Fruit fly (Drosophila melanogaster) whole organism, embryonic: ENCODE measurements around the gene Zip88E.
A peak's percentile ranks its signal among the peaks of the same experiment; 100 is the strongest.

Experiments used
- Blimp-1 ChIP-seq: fragments of 200-800 bp; sonication (Bioruptor generic); optimal IDR thresholded peaks from 3 replicates; lab custom pipeline; 2018; ENCODE audit warnings: missing biosample characterization, missing genetic modification characterization, mild to moderate bottlenecking, moderate library complexity, missing genetic modification reagents
- CG10147 ChIP-seq: fragments of 200-800 bp; sonication (Bioruptor generic); optimal IDR thresholded peaks from 2 replicates; lab custom pipeline; 2019; ENCODE audit warnings: missing biosample characterization, mild to moderate bottlenecking, missing genetic modification characterization, moderate library complexity
- CG10209 ChIP-seq: fragments of 200-800 bp; sonication (Bioruptor generic); optimal IDR thresholded peaks from 3 replicates; lab custom pipeline; 2017; ENCODE audit warnings: missing biosample characterization, mild to moderate bottlenecking, missing genetic modification characterization, missing genetic modification reagents
- CG10543 ChIP-seq: fragments of 200-800 bp; sonication (Bioruptor generic); optimal IDR thresholded peaks from 3 replicates; lab custom pipeline; 2017; ENCODE audit warnings: missing biosample characterization, mild to moderate bottlenecking, missing genetic modification characterization, moderate library complexity
- CG11247 ChIP-seq: fragments of 200-800 bp; sonication (Bioruptor generic); IDR thresholded peaks from 2 replicates; pipeline ENCODE4 v1.3.6; 2022; ENCODE audit warnings: missing biosample characterization, missing genetic modification characterization
- CG13775 ChIP-seq: fragments of 200-800 bp; sonication (Bioruptor generic); optimal IDR thresholded peaks from 3 replicates; lab custom pipeline; 2017; ENCODE audit warnings: missing biosample characterization, mild to moderate bottlenecking, missing genetic modification characterization
- CG14860 ChIP-seq: fragments of 200-800 bp; sonication (Bioruptor generic); IDR thresholded peaks from 3 replicates; pipeline ENCODE4 v1.3.6; 2022; ENCODE audit warnings: missing biosample characterization, missing genetic modification characterization; ENCODE audit not compliant: partially characterized antibody
- CG15011 ChIP-seq: fragments of 200-800 bp; sonication (Bioruptor generic); optimal IDR thresholded peaks from 3 replicates; lab custom pipeline; 2018; ENCODE audit warnings: missing biosample characterization, mild to moderate bottlenecking, missing genetic modification characterization
- CG15514 ChIP-seq: fragments of 200-800 bp; sonication (Bioruptor generic); optimal IDR thresholded peaks from 3 replicates; lab custom pipeline; 2017; ENCODE audit warnings: missing biosample characterization, missing genetic modification characterization, mild to moderate bottlenecking, moderate library complexity, missing genetic modification reagents
- CG16863 ChIP-seq: fragments of 200-800 bp; sonication (Bioruptor generic); optimal IDR thresholded peaks from 3 replicates; lab custom pipeline; 2016; ENCODE audit warnings: missing biosample characterization, missing genetic modification characterization
- CG17359 ChIP-seq: fragments of 200-800 bp; sonication (Bioruptor generic); optimal IDR thresholded peaks from 3 replicates; lab custom pipeline; 2018; ENCODE audit warnings: missing biosample characterization, mild to moderate bottlenecking, missing genetic modification characterization, moderate library complexity
- CG31224 ChIP-seq: fragments of 200-800 bp; sonication (Bioruptor generic); IDR thresholded peaks from 2 replicates; pipeline ENCODE4 v1.3.6; 2022; ENCODE audit warnings: missing biosample characterization, missing genetic modification characterization
- CG32532 ChIP-seq: fragments of 200-800 bp; sonication (Bioruptor generic); IDR thresholded peaks from 2 replicates; pipeline ENCODE4 v1.3.6; 2022; ENCODE audit warnings: missing biosample characterization, missing genetic modification characterization
- CG3407 ChIP-seq: fragments of 200-800 bp; sonication (Bioruptor generic); optimal IDR thresholded peaks from 2 replicates; lab custom pipeline; 2018; ENCODE audit warnings: missing biosample characterization, mild to moderate bottlenecking, missing genetic modification characterization
- CG34422 ChIP-seq: fragments of 200-800 bp; sonication (Bioruptor generic); IDR thresholded peaks from 3 replicates; pipeline ENCODE4 v1.3.6; 2022; ENCODE audit warnings: missing biosample characterization, missing genetic modification characterization
- CG4360 ChIP-seq: fragments of 200-800 bp; sonication (Bioruptor generic); IDR thresholded peaks from 2 replicates; pipeline ENCODE4 v1.3.6; 2022; ENCODE audit warnings: missing biosample characterization, missing genetic modification characterization
- CG6683 ChIP-seq: fragments of 200-800 bp; sonication (Bioruptor generic); optimal IDR thresholded peaks from 2 replicates; lab custom pipeline; 2017; ENCODE audit warnings: missing biosample characterization, mild to moderate bottlenecking, missing genetic modification characterization, missing genetic modification reagents
- CG6791 ChIP-seq: fragments of 200-800 bp; sonication (Bioruptor generic); IDR thresholded peaks from 3 replicates; pipeline ENCODE4 v1.3.6; 2022; ENCODE audit warnings: missing biosample characterization, missing genetic modification characterization; ENCODE audit not compliant: partially characterized antibody
- CG6813 ChIP-seq: fragments of 200-800 bp; sonication (Bioruptor generic); optimal IDR thresholded peaks from 2 replicates; lab custom pipeline; 2017; ENCODE audit warnings: missing biosample characterization, missing genetic modification characterization, mild to moderate bottlenecking, moderate library complexity, missing genetic modification reagents
- CG8290 ChIP-seq, 3 experiments: fragments of 200-800 bp; sonication (Bioruptor generic); optimal IDR thresholded peaks; 2 replicates each; lab custom pipeline; 2016 to 2019; ENCODE audit warnings: missing biosample characterization in 3 of 3, missing genetic modification characterization in 3 of 3, mild to moderate bottlenecking in 2 of 3, moderate library complexity in 1 of 3
- CG8359 ChIP-seq: fragments of 200-800 bp; sonication (Bioruptor generic); optimal IDR thresholded peaks from 2 replicates; lab custom pipeline; 2017; ENCODE audit warnings: missing biosample characterization, mild to moderate bottlenecking, missing genetic modification characterization, borderline replicate concordance
- CG8388 ChIP-seq: fragments of 200-800 bp; sonication (Bioruptor generic); optimal IDR thresholded peaks from 2 replicates; lab custom pipeline; 2019; ENCODE audit warnings: missing biosample characterization, mild to moderate bottlenecking, missing genetic modification characterization, moderate library complexity
- CG8765 ChIP-seq: fragments of 200-800 bp; sonication (Bioruptor generic); IDR thresholded peaks from 2 replicates; pipeline ENCODE4 v1.3.6; 2022; ENCODE audit warnings: missing biosample characterization, missing genetic modification characterization
- Dip3 ChIP-seq: fragments of 200-800 bp; sonication (Bioruptor generic); optimal IDR thresholded peaks from 3 replicates; lab custom pipeline; 2016; ENCODE audit warnings: missing biosample characterization, missing genetic modification characterization
- Drgx ChIP-seq: fragments of 200-800 bp; sonication (Bioruptor generic); IDR thresholded peaks from 2 replicates; pipeline ENCODE4 v1.3.6; 2022; ENCODE audit warnings: missing biosample characterization, missing genetic modification characterization
- Eip74EF ChIP-seq, 2 experiments: fragments of 200-800 bp in 1 of 2; fragments of >200 bp in 1 of 2; sonication (Bioruptor generic) in 1 of 2; optimal IDR thresholded peaks; 2 replicates each; lab custom pipeline; 2017 to 2019; ENCODE audit warnings: missing biosample characterization in 2 of 2, missing genetic modification characterization in 2 of 2, mild to moderate bottlenecking in 1 of 2, moderate library complexity in 1 of 2
- H2.0 ChIP-seq: fragments of 200-800 bp; sonication (Bioruptor generic); IDR thresholded peaks from 2 replicates; pipeline ENCODE4 v1.3.6; 2022; ENCODE audit warnings: missing biosample characterization, missing genetic modification characterization
- HLH4C ChIP-seq: fragments of 200-800 bp; sonication (Bioruptor generic); IDR thresholded peaks from 3 replicates; pipeline ENCODE4 v1.3.6; 2022; ENCODE audit warnings: missing biosample characterization, missing genetic modification characterization; ENCODE audit not compliant: partially characterized antibody
- Hand ChIP-seq: fragments of 200-800 bp; sonication (Bioruptor generic); optimal IDR thresholded peaks from 2 replicates; lab custom pipeline; 2017; ENCODE audit warnings: mild to moderate bottlenecking, missing biosample characterization, missing genetic modification reagents, missing genetic modification characterization
- Max ChIP-seq: fragments of 200-800 bp; sonication (Bioruptor generic); optimal IDR thresholded peaks from 2 replicates; lab custom pipeline; 2016; ENCODE audit warnings: missing biosample characterization, mild to moderate bottlenecking, missing genetic modification characterization
- Med ChIP-seq: fragments of 200-800 bp; sonication (Bioruptor generic); peaks from one replicate; lab custom pipeline; 2016; ENCODE audit warnings: missing biosample characterization, missing genetic modification characterization, mild to moderate bottlenecking, inconsistent platforms, moderate library complexity
- Nf-YA ChIP-seq: fragments of 200-800 bp; sonication (Bioruptor generic); IDR thresholded peaks from 2 replicates; pipeline ENCODE4 v1.3.6; 2022; ENCODE audit warnings: missing biosample characterization, missing genetic modification characterization
- Pdp1 ChIP-seq, 2 experiments: fragments of 200-800 bp; sonication (Bioruptor generic); optimal IDR thresholded peaks; 3 replicates each; lab custom pipeline; 2016; ENCODE audit warnings: missing biosample characterization in 2 of 2, missing genetic modification characterization in 2 of 2, mild to moderate bottlenecking in 1 of 2, moderate library complexity in 1 of 2
- Poxn ChIP-seq: fragments of 200-800 bp; sonication (Bioruptor generic); IDR thresholded peaks from 2 replicates; pipeline ENCODE4 v1.3.6; 2022; ENCODE audit warnings: missing biosample characterization, missing genetic modification characterization
- Scr ChIP-seq: fragments of 200-800 bp; sonication (Bioruptor generic); IDR thresholded peaks from 2 replicates; pipeline ENCODE4 v1.3.6; 2022; ENCODE audit warnings: missing biosample characterization, missing genetic modification characterization; ENCODE audit not compliant: partially characterized antibody
- btn ChIP-seq: fragments of 200-800 bp; sonication (Bioruptor generic); optimal IDR thresholded peaks from 2 replicates; lab custom pipeline; 2016; ENCODE audit warnings: missing biosample characterization, missing genetic modification characterization
- chm ChIP-seq: fragments of 200-800 bp; sonication (Bioruptor generic); IDR thresholded peaks from 2 replicates; pipeline ENCODE4 v1.3.6; 2022; ENCODE audit warnings: missing biosample characterization, missing genetic modification characterization
- ci ChIP-seq: fragments of 200-800 bp; sonication (Bioruptor generic); IDR thresholded peaks from 3 replicates; pipeline ENCODE4 v1.3.6; 2022; ENCODE audit warnings: missing biosample characterization, missing genetic modification characterization
- cwo ChIP-seq: fragments of 200-800 bp; sonication (Bioruptor generic); optimal IDR thresholded peaks from 3 replicates; lab custom pipeline; 2017; ENCODE audit warnings: missing biosample characterization, missing genetic modification characterization, mild to moderate bottlenecking, moderate library complexity, missing genetic modification reagents
- dmrt99B ChIP-seq: fragments of 200-800 bp; sonication (Bioruptor generic); optimal IDR thresholded peaks from 2 replicates; lab custom pipeline; 2018; ENCODE audit warnings: missing biosample characterization, mild to moderate bottlenecking, missing genetic modification characterization, moderate library complexity
- eve ChIP-seq, 2 experiments: fragments of >200 bp; optimal IDR thresholded peaks; 2 replicates each; lab custom pipeline; 2017; ENCODE audit warnings: missing biosample characterization in 2 of 2, missing genetic modification characterization in 2 of 2
- gsb-n ChIP-seq: fragments of 200-800 bp; sonication (Bioruptor generic); optimal IDR thresholded peaks from 3 replicates; lab custom pipeline; 2018; ENCODE audit warnings: missing biosample characterization, mild to moderate bottlenecking, missing genetic modification characterization
- hkb ChIP-seq, 2 experiments: fragments of 200-800 bp in 1 of 2; fragments of >200 bp in 1 of 2; sonication (Bioruptor generic) in 1 of 2; IDR thresholded peaks in 1 of 2; optimal IDR thresholded peaks in 1 of 2; 2 replicates each; pipeline versions ENCODE4 v1.3.6 to Lab custom; 2017 to 2022; ENCODE audit warnings: missing biosample characterization in 1 of 2, missing genetic modification characterization in 1 of 2
- lab ChIP-seq: fragments of 200-800 bp; sonication (Bioruptor generic); optimal IDR thresholded peaks from 3 replicates; lab custom pipeline; 2017; ENCODE audit warnings: missing biosample characterization, missing genetic modification characterization, mild to moderate bottlenecking, moderate library complexity, missing genetic modification reagents
- ranshi ChIP-seq: fragments of 200-800 bp; sonication (Bioruptor generic); IDR thresholded peaks from 2 replicates; pipeline ENCODE4 v1.3.6; 2022; ENCODE audit warnings: missing biosample characterization, missing genetic modification characterization
- stc ChIP-seq: fragments of 200-800 bp; sonication (Bioruptor generic); IDR thresholded peaks from 2 replicates; pipeline ENCODE4 v1.3.6; 2022; ENCODE audit warnings: missing biosample characterization, missing genetic modification characterization
- tll ChIP-seq, 2 experiments: fragments of 200-800 bp in 1 of 2; fragments of >200 bp in 1 of 2; sonication (Bioruptor generic) in 1 of 2; optimal IDR thresholded peaks; 2 replicates each; lab custom pipeline; 2017 to 2019; ENCODE audit warnings: missing biosample characterization in 2 of 2, missing genetic modification characterization in 2 of 2, mild to moderate bottlenecking in 1 of 2, moderate library complexity in 1 of 2
- wor ChIP-seq: fragments of 200-800 bp; sonication (Bioruptor generic); IDR thresholded peaks from 2 replicates; pipeline ENCODE4 v1.3.6; 2022; ENCODE audit warnings: missing biosample characterization, missing genetic modification characterization

The Zip88E gene

dm6 chr3R:15316326-15316725, 47.9 kb downstream of the Zip88E start, which contains the start of gene CG14866:
Gene CG14866, plus strand, starts transcription at chr3R:15316471.
- TF ChIP-seq gsb-n (tag; lab: Kevin White, UChicago): no peak
- TF ChIP-seq Max (GFP tag; lab: Kevin White, UChicago): no peak
- no peak for TF ChIP-seq cwo (GFP tag; lab: Kevin White, UChicago)
- peak; percentile 85 for TF ChIP-seq Blimp-1 (GFP tag; lab: Kevin White, UChicago)
- TF ChIP-seq HLH4C (GFP tag; lab: Robert Waterston, UW): 0 out of 3 replicates have a peak, but pooled peaks have one; percentile 29
- TF ChIP-seq Nf-YA (GFP tag; lab: Robert Waterston, UW): 0 out of 2 replicates have a peak, but pooled peaks have one; percentile 7
- no peak for TF ChIP-seq hkb (optimal IDR thresholded peaks at IDR 0.05; lab: Kevin White, UChicago)
- no peak for TF ChIP-seq hkb (GFP tag; IDR thresholded peaks at IDR 0.05; lab: Robert Waterston, UW)
- TF ChIP-seq Scr (GFP tag; lab: Robert Waterston, UW): no peak
- TF ChIP-seq lab (GFP tag; lab: Kevin White, UChicago): no peak
- no peak for TF ChIP-seq dmrt99B (tag; lab: Kevin White, UChicago)
- TF ChIP-seq eve (GFP tag; optimal IDR thresholded peaks at IDR 0.05; lab: Kevin White, UChicago): no peak
- no peak for TF ChIP-seq CG6683
- no peak for TF ChIP-seq Eip74EF (GFP tag; optimal IDR thresholded peaks at IDR 0.05; lab: Kevin White, UChicago)
- no peak for TF ChIP-seq CG8765 (GFP tag; lab: Robert Waterston, UW)
- TF ChIP-seq CG3407 (GFP tag; lab: Kevin White, UChicago): no peak
- no peak for TF ChIP-seq Hand (GFP tag; lab: Kevin White, UChicago)
- no peak for TF ChIP-seq CG6791 (GFP tag; lab: Robert Waterston, UW)
- TF ChIP-seq CG16863: no peak
- no peak for TF ChIP-seq H2.0
- TF ChIP-seq CG15514: no peak
- 0 out of 3 replicates have a peak, but pooled peaks have one; percentile 15 for TF ChIP-seq ci (GFP tag; lab: Robert Waterston, UW)
- no peak for TF ChIP-seq CG10209
- TF ChIP-seq CG15011 (GFP tag; lab: Kevin White, UChicago): no peak
- TF ChIP-seq CG8359 (GFP tag; lab: Kevin White, UChicago): peak; percentile 95
- no peak for TF ChIP-seq CG14860 (GFP tag; lab: Robert Waterston, UW)
- 0 out of 2 replicates have a peak, but pooled peaks have one; percentile 6 for TF ChIP-seq stc (GFP tag; lab: Robert Waterston, UW)
- no peak for TF ChIP-seq Poxn
- no peak for TF ChIP-seq CG31224 (GFP tag; lab: Robert Waterston, UW)
- TF ChIP-seq Drgx (GFP tag; lab: Robert Waterston, UW): 0 out of 2 replicates have a peak, but pooled peaks have one; percentile 2
- TF ChIP-seq wor (GFP tag; lab: Robert Waterston, UW): no peak
- TF ChIP-seq CG11247 (GFP tag; lab: Robert Waterston, UW): no peak
- no peak for TF ChIP-seq tll (GFP tag; optimal IDR thresholded peaks at IDR 0.05; lab: Kevin White, UChicago)
- no peak for TF ChIP-seq CG13775 (GFP tag; lab: Kevin White, UChicago)
- TF ChIP-seq Dip3 (GFP tag; lab: Kevin White, UChicago): no peak
- TF ChIP-seq CG4360 (GFP tag; lab: Robert Waterston, UW): 0 out of 2 replicates have a peak, but pooled peaks have one; percentile 25
- no peak for TF ChIP-seq ranshi (GFP tag; lab: Robert Waterston, UW)
- no peak for TF ChIP-seq Med
- no peak for TF ChIP-seq chm (GFP tag; lab: Robert Waterston, UW)
- no peak for TF ChIP-seq CG8290 (GFP tag; optimal IDR thresholded peaks at IDR 0.05; lab: Kevin White, UChicago)
- no peak for TF ChIP-seq CG8290 (tag; optimal IDR thresholded peaks at IDR 0.05; lab: Kevin White, UChicago)
- no peak for TF ChIP-seq CG6813 (GFP tag; lab: Kevin White, UChicago)
- peak in 1 of 2 experiments; percentile 15 for TF ChIP-seq Pdp1 (GFP tag; optimal IDR thresholded peaks at IDR 0.05; lab: Kevin White, UChicago)
- no peak for TF ChIP-seq btn (GFP tag; lab: Kevin White, UChicago)
- no peak for TF ChIP-seq CG10147 (GFP tag; lab: Kevin White, UChicago)
- TF ChIP-seq CG17359 (tag; lab: Kevin White, UChicago): no peak
- peak; percentile 14 for TF ChIP-seq CG10543 (GFP tag; lab: Kevin White, UChicago)
- no peak for TF ChIP-seq CG8388
- TF ChIP-seq CG34422: peak; percentile 29; the same call in 1 of the 3 replicates
- 0 out of 2 replicates have a peak, but pooled peaks have one; percentile 12 for TF ChIP-seq CG32532 (GFP tag; lab: Robert Waterston, UW)
